Worm (Caenorhabditis elegans) whole organism, mixed stage, embryonic: ENCODE results near the gene egrh-1.

Experiments
- blmp-1 ChIP-seq: fragments of 150-350 bp; optimal IDR thresholded peaks from 2 replicates; lab custom pipeline; 2014; ENCODE audit warnings: missing biosample characterization, missing genetic modification characterization
- cnd-1 ChIP-seq: fragments of 200-800 bp; sonication (Bioruptor generic); optimal IDR thresholded peaks from 2 replicates; lab custom pipeline; 2018; ENCODE audit warnings: mild to moderate bottlenecking, missing genetic modification characterization, missing compliant biosample characterization
- elt-3 ChIP-seq: fragments of 150-350 bp; optimal IDR thresholded peaks from 2 replicates; lab custom pipeline; 2014; ENCODE audit warnings: missing biosample characterization, missing genetic modification characterization
- lin-13 ChIP-seq: fragments of 150-350 bp; optimal IDR thresholded peaks from 2 replicates; lab custom pipeline; 2014; ENCODE audit warnings: missing biosample characterization, missing genetic modification characterization
- nhr-76 ChIP-seq: sonication (generic microtip); optimal IDR thresholded peaks from 2 replicates; lab custom pipeline; 2017; ENCODE audit warnings: missing biosample characterization, missing genetic modification characterization
- ztf-11 ChIP-seq: fragments of 150-350 bp; optimal IDR thresholded peaks from 2 replicates; lab custom pipeline; 2014; ENCODE audit warnings: missing biosample characterization, missing genetic modification characterization

DNA sequence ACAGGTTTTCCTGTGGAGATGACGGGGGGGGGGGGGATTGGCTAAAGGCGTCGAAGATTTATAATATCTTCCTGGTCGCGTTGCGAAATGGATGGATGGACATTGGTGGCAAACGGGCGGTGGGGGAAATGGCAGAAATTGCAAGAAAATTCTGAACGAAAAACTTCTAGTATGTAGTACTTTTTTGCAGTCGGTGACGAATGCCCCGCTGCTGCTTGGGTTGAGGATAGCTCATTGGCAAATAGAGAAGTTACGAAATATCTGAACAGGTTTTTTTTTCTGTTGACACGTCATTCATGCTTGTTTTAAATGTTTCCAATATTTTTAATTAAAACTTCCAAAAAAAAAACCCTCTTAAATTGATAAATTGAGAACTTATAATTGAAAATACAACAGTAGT, 26.2 kb upstream of the egrh-1 start:
- no peak for TF ChIP-seq blmp-1 (tag; lab: Kevin White, UChicago)
- no peak for TF ChIP-seq ztf-11 (tag; lab: Kevin White, UChicago)
- no peak for TF ChIP-seq lin-13 (tag; lab: Kevin White, UChicago)
- TF ChIP-seq nhr-76 (tag; lab: Kevin White, UChicago), result no peak
- no peak for TF ChIP-seq elt-3
- TF ChIP-seq cnd-1 (tag; lab: Kevin White, UChicago), result no peak
